Worm (Caenorhabditis elegans) whole organism, mixed stage, embryonic: ENCODE results near the gene dnj-16.

Experiments used
- M03D4.4 ChIP-seq: sonication (generic microtip); optimal IDR thresholded peaks from 2 replicates; lab custom pipeline; 2017; ENCODE audit warnings: mild to moderate bottlenecking, missing genetic modification characterization, missing compliant biosample characterization
- bed-3 ChIP-seq: fragments of 200-800 bp; sonication (Bioruptor generic); optimal IDR thresholded peaks from 3 replicates; lab custom pipeline; 2018; ENCODE audit warnings: mild to moderate bottlenecking, missing genetic modification characterization, moderate library complexity, missing compliant biosample characterization
- ceh-39 ChIP-seq: fragments of 150-350 bp; optimal IDR thresholded peaks from 2 replicates; lab custom pipeline; 2014; ENCODE audit warnings: missing biosample characterization, missing genetic modification characterization
- ceh-43 ChIP-seq: fragments of 200-800 bp; sonication (Bioruptor generic); optimal IDR thresholded peaks from 2 replicates; lab custom pipeline; 2018; ENCODE audit warnings: mild to moderate bottlenecking, missing genetic modification characterization, moderate library complexity, missing compliant biosample characterization
- ces-1 ChIP-seq: fragments of 150-350 bp; optimal IDR thresholded peaks from 2 replicates; lab custom pipeline; 2014; ENCODE audit warnings: missing biosample characterization, missing genetic modification reagents, missing genetic modification characterization
- cnd-1 ChIP-seq: fragments of 200-800 bp; sonication (Bioruptor generic); optimal IDR thresholded peaks from 2 replicates; lab custom pipeline; 2018; ENCODE audit warnings: mild to moderate bottlenecking, missing genetic modification characterization, missing compliant biosample characterization
- ham-2 ChIP-seq: fragments of 200-800 bp; sonication (Bioruptor generic); optimal IDR thresholded peaks from 2 replicates; lab custom pipeline; 2018; ENCODE audit warnings: mild to moderate bottlenecking, missing genetic modification characterization, missing compliant biosample characterization
- hlh-1 ChIP-seq: fragments of 150-350 bp; optimal IDR thresholded peaks from 2 replicates; lab custom pipeline; 2014; ENCODE audit warnings: missing biosample characterization, missing genetic modification reagents, missing genetic modification characterization
- lin-13 ChIP-seq: fragments of 150-350 bp; optimal IDR thresholded peaks from 2 replicates; lab custom pipeline; 2014; ENCODE audit warnings: missing biosample characterization, missing genetic modification characterization
- lin-32 ChIP-seq: fragments of 200-800 bp; sonication (Bioruptor generic); optimal IDR thresholded peaks from 2 replicates; lab custom pipeline; 2018; ENCODE audit warnings: mild to moderate bottlenecking, missing genetic modification characterization, missing compliant biosample characterization
- lsy-2 ChIP-seq: fragments of 150-350 bp; optimal IDR thresholded peaks from 2 replicates; lab custom pipeline; 2014; ENCODE audit warnings: missing biosample characterization, missing genetic modification characterization
- mab-5 ChIP-seq: fragments of 150-350 bp; optimal IDR thresholded peaks from 2 replicates; lab custom pipeline; 2014; ENCODE audit warnings: missing biosample characterization, missing genetic modification characterization
- mep-1 ChIP-seq: fragments of 150-350 bp; optimal IDR thresholded peaks from 2 replicates; lab custom pipeline; 2017; ENCODE audit warnings: missing biosample characterization, missing genetic modification reagents, missing genetic modification characterization, inconsistent platforms
- mls-2 ChIP-seq: sonication (generic microtip); optimal IDR thresholded peaks from 2 replicates; lab custom pipeline; 2016; ENCODE audit warnings: mild to moderate bottlenecking, missing genetic modification characterization, moderate library complexity, missing compliant biosample characterization
- nhr-237 ChIP-seq: fragments of 150-350 bp; optimal IDR thresholded peaks from 2 replicates; lab custom pipeline; 2014; ENCODE audit warnings: missing biosample characterization, missing genetic modification characterization
- sem-2 ChIP-seq: fragments of 200-800 bp; sonication (Bioruptor generic); optimal IDR thresholded peaks from 2 replicates; lab custom pipeline; 2018; ENCODE audit warnings: mild to moderate bottlenecking, missing genetic modification characterization, missing compliant biosample characterization
- sptf-1 ChIP-seq: sonication (generic microtip); optimal IDR thresholded peaks from 2 replicates; lab custom pipeline; 2017; ENCODE audit warnings: mild to moderate bottlenecking, missing genetic modification characterization, moderate library complexity, missing compliant biosample characterization
- tbx-8 ChIP-seq: fragments of 200-800 bp; sonication (Bioruptor generic); optimal IDR thresholded peaks from 2 replicates; lab custom pipeline; 2018; ENCODE audit warnings: mild to moderate bottlenecking, missing genetic modification characterization, moderate library complexity, missing compliant biosample characterization
- unc-120 ChIP-seq: sonication (generic microtip); optimal IDR thresholded peaks from 2 replicates; lab custom pipeline; 2017; ENCODE audit warnings: missing genetic modification characterization, missing compliant biosample characterization; ENCODE audit not compliant: poor library complexity, severe bottlenecking
- unc-39 ChIP-seq: fragments of 150-350 bp; optimal IDR thresholded peaks from 2 replicates; lab custom pipeline; 2014; ENCODE audit warnings: missing biosample characterization, missing genetic modification characterization
- unc-62 ChIP-seq: fragments of 150-350 bp; optimal IDR thresholded peaks from 2 replicates; lab custom pipeline; 2014; ENCODE audit warnings: missing biosample characterization, missing genetic modification reagents, missing genetic modification characterization
- zip-8 ChIP-seq: fragments of 150-350 bp; optimal IDR thresholded peaks from 2 replicates; lab custom pipeline; 2014; ENCODE audit warnings: missing biosample characterization, missing genetic modification characterization
- ztf-11 ChIP-seq: fragments of 150-350 bp; optimal IDR thresholded peaks from 2 replicates; lab custom pipeline; 2014; ENCODE audit warnings: missing biosample characterization, missing genetic modification characterization

The dnj-16 gene

DNA sequence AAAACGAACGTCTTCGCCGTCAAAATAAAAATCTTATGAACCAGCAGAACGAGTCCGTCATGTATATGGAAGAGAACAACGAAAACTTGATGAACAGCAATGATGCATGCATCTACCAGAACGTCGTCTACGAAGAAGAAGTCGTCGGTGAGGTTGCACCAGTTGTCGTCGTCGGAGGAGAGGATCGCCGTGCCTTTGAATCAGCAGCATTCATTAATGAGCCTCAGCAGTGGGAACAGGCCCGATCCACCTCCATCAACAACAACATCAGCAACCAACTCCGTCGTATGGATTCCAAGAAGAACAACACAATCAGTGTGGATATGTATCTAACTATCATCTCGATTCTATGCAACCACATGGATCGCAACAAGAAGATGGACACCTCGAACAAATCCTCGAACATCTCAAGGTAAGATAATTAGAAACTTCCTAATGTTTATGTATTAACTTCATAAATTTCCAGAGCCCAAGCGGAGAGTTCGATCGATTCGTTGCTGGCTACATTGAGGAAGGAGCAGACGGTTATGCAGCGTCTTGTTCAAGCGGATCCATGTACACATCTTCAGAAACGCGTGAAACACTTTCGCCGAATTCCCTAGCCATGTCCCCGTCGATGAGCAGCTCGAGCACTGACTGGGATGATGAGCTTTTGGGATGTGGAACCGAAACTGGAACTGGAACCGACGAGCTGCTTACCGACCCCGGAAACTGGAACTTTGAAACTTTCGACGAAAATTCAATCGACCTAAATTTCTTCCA is 3.6 kb downstream of the dnj-16 start:
- TF ChIP-seq tbx-8 (GFP tag; lab: Kevin White, UChicago), result no peak
- no peak for TF ChIP-seq zip-8 (tag; lab: Kevin White, UChicago)
- TF ChIP-seq sptf-1, result no peak
- no peak for TF ChIP-seq unc-62
- TF ChIP-seq M03D4.4, result no peak
- no peak for TF ChIP-seq ceh-43
- no peak for TF ChIP-seq bed-3 (GFP tag; lab: Kevin White, UChicago)
- no peak for TF ChIP-seq unc-39 (tag; lab: Kevin White, UChicago)
- no peak for TF ChIP-seq hlh-1 (tag; lab: Kevin White, UChicago)
- no peak for TF ChIP-seq nhr-237 (tag; lab: Kevin White, UChicago)
- TF ChIP-seq mls-2 (tag; lab: Kevin White, UChicago), result no peak

ce11 chrIII:4195306-4196008 is 4.5 kb downstream of the dnj-16 start:
- TF ChIP-seq lin-13 (tag; lab: Kevin White, UChicago), result no peak
- TF ChIP-seq lin-32 (GFP tag; lab: Kevin White, UChicago), result peak; percentile 50
- peak; percentile 3 for TF ChIP-seq cnd-1 (tag; lab: Kevin White, UChicago)
- TF ChIP-seq mab-5 (tag; lab: Kevin White, UChicago), result peak; percentile 20
- TF ChIP-seq ham-2 (GFP tag; lab: Kevin White, UChicago), result no peak
- peak; percentile 35 for TF ChIP-seq ces-1 (GFP tag; lab: Kevin White, UChicago)

- TF ChIP-seq ces-1 (GFP tag; lab: Kevin White, UChicago) (peak; percentile 15), nhr-237 (tag; lab: Kevin White, UChicago) (peak; percentile 5), unc-120 (tag; lab: Kevin White, UChicago) (peak; percentile 88), ceh-39 (peak; percentile 22), mls-2 (tag; lab: Kevin White, UChicago) (peak; percentile 4), ham-2 (GFP tag; lab: Kevin White, UChicago) (no peak), M03D4.4 (no peak), mep-1 (tag; lab: Kevin White, UChicago) (peak; percentile 37), ztf-11 (tag; lab: Kevin White, UChicago) (no peak), lsy-2 (tag; lab: Kevin White, UChicago) (peak; percentile 50), unc-39 (tag; lab: Kevin White, UChicago) (no peak)
Observed at ce11 chrIII:4196301-4196987, 5.5 kb downstream of the dnj-16 start.

ce11 chrIII:4196988-4197384 is 6.0 kb downstream of the dnj-16 start, which contains the start of gene asd-1:
asd-1 (plus strand) TSS chrIII:4197285.
- TF ChIP-seq cnd-1 (tag; lab: Kevin White, UChicago), result no peak

DNA sequence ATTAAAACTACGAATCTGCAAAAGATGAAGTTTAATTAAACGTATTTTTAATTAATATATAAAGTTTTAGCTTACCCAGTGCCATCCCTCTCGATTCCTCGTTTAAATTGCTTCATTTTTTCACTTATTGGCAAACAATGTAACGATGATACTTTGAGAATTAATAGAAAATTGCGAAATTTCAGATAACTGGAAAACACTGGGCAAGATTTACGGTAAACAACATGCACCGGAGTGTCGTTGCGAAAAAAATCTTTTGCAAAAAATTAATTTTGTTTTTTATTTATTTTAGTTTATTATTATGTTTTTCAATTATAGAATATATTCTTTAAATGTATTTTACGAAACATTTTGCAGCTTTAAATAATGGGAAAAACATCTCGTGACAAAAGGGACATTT is 13.1 kb downstream of the dnj-16 start, which contains the start of the genes pelo-1 and R74.7:
Gene pelo-1 (minus strand): TSS at position 151 of the 400 bp plus-strand sequence.
Gene R74.7 (plus strand): TSS at position 358 of the 400 bp plus-strand sequence.
- peak; percentile 14 for TF ChIP-seq ces-1 (GFP tag; lab: Kevin White, UChicago)
- no peak for TF ChIP-seq ztf-11 (tag; lab: Kevin White, UChicago)

- TF ChIP-seq sem-2 (GFP tag; lab: Kevin White, UChicago), result no peak
Observed at ce11 chrIII:4204964-4205363, 14.0 kb downstream of the dnj-16 start.

ce11 chrIII:4205751-4206327 is 14.9 kb downstream of the dnj-16 start, which contains the start of gene R74.8:
R74.8 (plus strand) TSS chrIII:4206277.
- TF ChIP-seq mep-1 (tag; lab: Kevin White, UChicago) (no peak), unc-62 (peak; percentile 13)
